Fruit fly (Drosophila melanogaster) whole organism, embryonic: ENCODE data around the gene E2f1.

Experiments used
- Ada2b ChIP-seq: fragments of 200-800 bp; sonication (Bioruptor generic); IDR thresholded peaks from 2 replicates; pipeline ENCODE4 v1.3.6; 2022; ENCODE audit warnings: missing biosample characterization, missing genetic modification characterization
- Blimp-1 ChIP-seq: fragments of 200-800 bp; sonication (Bioruptor generic); optimal IDR thresholded peaks from 3 replicates; lab custom pipeline; 2018; ENCODE audit warnings: missing biosample characterization, missing genetic modification characterization, mild to moderate bottlenecking, moderate library complexity, missing genetic modification reagents
- CG10147 ChIP-seq: fragments of 200-800 bp; sonication (Bioruptor generic); optimal IDR thresholded peaks from 2 replicates; lab custom pipeline; 2019; ENCODE audit warnings: missing biosample characterization, mild to moderate bottlenecking, missing genetic modification characterization, moderate library complexity
- CG10959 ChIP-seq: fragments of 200-800 bp; sonication (Bioruptor generic); IDR thresholded peaks from 2 replicates; pipeline ENCODE4 v1.3.6; 2022; ENCODE audit warnings: missing biosample characterization, missing genetic modification characterization
- CG10979 ChIP-seq: fragments of 200-800 bp; sonication (Bioruptor generic); optimal IDR thresholded peaks from 2 replicates; lab custom pipeline; 2018; ENCODE audit warnings: missing biosample characterization, mild to moderate bottlenecking, missing genetic modification characterization, moderate library complexity
- CG12071 ChIP-seq: fragments of 200-800 bp; sonication (Bioruptor generic); optimal IDR thresholded peaks from 3 replicates; lab custom pipeline; 2018; ENCODE audit warnings: missing biosample characterization, mild to moderate bottlenecking, missing genetic modification characterization
- CG15696 ChIP-seq: fragments of 200-800 bp; sonication (Bioruptor generic); optimal IDR thresholded peaks from 2 replicates; lab custom pipeline; 2019; ENCODE audit warnings: missing biosample characterization, mild to moderate bottlenecking, missing genetic modification characterization, moderate library complexity
- CG18476 ChIP-seq: fragments of 200-800 bp; sonication (Bioruptor generic); optimal IDR thresholded peaks from 2 replicates; lab custom pipeline; 2016; ENCODE audit warnings: missing biosample characterization, mild to moderate bottlenecking, missing genetic modification characterization
- CG32767 ChIP-seq: fragments of 200-800 bp; sonication (Bioruptor generic); IDR thresholded peaks from 2 replicates; pipeline ENCODE4 v1.3.6; 2022; ENCODE audit warnings: missing biosample characterization, missing genetic modification characterization
- CG3847 ChIP-seq: fragments of 200-800 bp; sonication (Bioruptor generic); IDR thresholded peaks from 2 replicates; pipeline ENCODE4 v1.3.6; 2022; ENCODE audit warnings: missing biosample characterization, missing genetic modification characterization
- CG42726 ChIP-seq: fragments of 200-800 bp; sonication (Bioruptor generic); IDR thresholded peaks from 2 replicates; pipeline ENCODE4 v1.3.6; 2022; ENCODE audit warnings: missing biosample characterization, missing genetic modification characterization; ENCODE audit not compliant: partially characterized antibody
- CG43689 ChIP-seq: fragments of 200-800 bp; sonication (Bioruptor generic); IDR thresholded peaks from 2 replicates; pipeline ENCODE4 v1.3.6; 2022; ENCODE audit warnings: missing biosample characterization, missing genetic modification characterization
- CG6813 ChIP-seq: fragments of 200-800 bp; sonication (Bioruptor generic); optimal IDR thresholded peaks from 2 replicates; lab custom pipeline; 2017; ENCODE audit warnings: missing biosample characterization, missing genetic modification characterization, mild to moderate bottlenecking, moderate library complexity, missing genetic modification reagents
- CG7357 ChIP-seq: fragments of 200-800 bp; sonication (Bioruptor generic); IDR thresholded peaks from 3 replicates; pipeline ENCODE4 v1.3.6; 2022; ENCODE audit warnings: missing biosample characterization, missing genetic modification characterization
- CG9215 ChIP-seq: fragments of 200-800 bp; sonication (Bioruptor generic); IDR thresholded peaks from 2 replicates; pipeline ENCODE4 v1.3.6; 2022; ENCODE audit warnings: missing biosample characterization, missing genetic modification characterization
- CG9797 ChIP-seq: fragments of 200-800 bp; sonication (Bioruptor generic); optimal IDR thresholded peaks from 3 replicates; lab custom pipeline; 2018; ENCODE audit warnings: missing biosample characterization, mild to moderate bottlenecking, missing genetic modification characterization
- CrebB ChIP-seq: fragments of 200-800 bp; sonication (Bioruptor generic); optimal IDR thresholded peaks from 3 replicates; lab custom pipeline; 2018; ENCODE audit warnings: missing biosample characterization, mild to moderate bottlenecking, missing genetic modification characterization
- Dad ChIP-seq: fragments of 200-800 bp; sonication (Bioruptor generic); optimal IDR thresholded peaks from 3 replicates; lab custom pipeline; 2016; ENCODE audit warnings: missing biosample characterization, missing genetic modification characterization
- Doc3 ChIP-seq: fragments of 200-800 bp; sonication (Bioruptor generic); IDR thresholded peaks from 3 replicates; pipeline ENCODE4 v1.3.6; 2022; ENCODE audit warnings: missing biosample characterization, missing genetic modification characterization; ENCODE audit not compliant: partially characterized antibody
- Dref ChIP-seq: fragments of 200-800 bp; sonication (Bioruptor generic); IDR thresholded peaks from 2 replicates; pipeline ENCODE4 v1.3.6; 2022; ENCODE audit warnings: missing biosample characterization, missing genetic modification characterization
- E2f1 ChIP-seq: fragments of 200-800 bp; sonication (Bioruptor generic); IDR thresholded peaks from 2 replicates; pipeline ENCODE4 v1.3.6; 2022; ENCODE audit warnings: missing biosample characterization, missing genetic modification characterization
- Gsc ChIP-seq: fragments of 200-800 bp; sonication (Bioruptor generic); IDR thresholded peaks from 2 replicates; pipeline ENCODE4 v1.3.6; 2022; ENCODE audit warnings: missing biosample characterization, missing genetic modification characterization
- HLH54F ChIP-seq: fragments of 200-800 bp; sonication (Bioruptor generic); optimal IDR thresholded peaks from 3 replicates; lab custom pipeline; 2016; ENCODE audit warnings: missing biosample characterization, missing genetic modification characterization
- Hmr ChIP-seq: fragments of 200-800 bp; sonication (Bioruptor generic); optimal IDR thresholded peaks from 3 replicates; lab custom pipeline; 2017; ENCODE audit warnings: mild to moderate bottlenecking, missing biosample characterization, missing genetic modification reagents, missing genetic modification characterization
- Hr39 ChIP-seq: fragments of >200 bp; optimal IDR thresholded peaks from 2 replicates; lab custom pipeline; 2017
- Hr78 ChIP-seq, 2 experiments: fragments of 200-800 bp in 1 of 2; fragments of >200 bp in 1 of 2; sonication (Bioruptor generic) in 1 of 2; optimal IDR thresholded peaks; 2 replicates each; lab custom pipeline; 2017 to 2019; ENCODE audit warnings: missing biosample characterization in 2 of 2, missing genetic modification characterization in 2 of 2, mild to moderate bottlenecking in 1 of 2, moderate library complexity in 1 of 2
- Kr ChIP-seq: fragments of 200-800 bp; sonication (Bioruptor generic); optimal IDR thresholded peaks from 2 replicates; lab custom pipeline; 2017; ENCODE audit warnings: missing biosample characterization, mild to moderate bottlenecking, missing genetic modification characterization
- Lhr ChIP-seq: fragments of 200-800 bp; sonication (Bioruptor generic); optimal IDR thresholded peaks from 3 replicates; lab custom pipeline; 2017; ENCODE audit warnings: mild to moderate bottlenecking, missing biosample characterization, missing genetic modification reagents, missing genetic modification characterization
- Max ChIP-seq: fragments of 200-800 bp; sonication (Bioruptor generic); optimal IDR thresholded peaks from 2 replicates; lab custom pipeline; 2016; ENCODE audit warnings: missing biosample characterization, mild to moderate bottlenecking, missing genetic modification characterization
- Sin3A ChIP-seq: fragments of >200 bp; optimal IDR thresholded peaks from 2 replicates; lab custom pipeline; 2018
- Six4 ChIP-seq: fragments of 200-800 bp; sonication (Bioruptor generic); optimal IDR thresholded peaks from 2 replicates; lab custom pipeline; 2016; ENCODE audit warnings: missing biosample characterization, missing genetic modification characterization
- ac ChIP-seq: fragments of 200-800 bp; sonication (Bioruptor generic); optimal IDR thresholded peaks from 3 replicates; lab custom pipeline; 2017; ENCODE audit warnings: missing biosample characterization, mild to moderate bottlenecking, missing genetic modification characterization
- ato ChIP-seq: fragments of 200-800 bp; sonication (Bioruptor generic); IDR thresholded peaks from 2 replicates; pipeline ENCODE4 v1.3.6; 2022; ENCODE audit warnings: missing biosample characterization, missing genetic modification characterization; ENCODE audit not compliant: partially characterized antibody
- bcd ChIP-seq: fragments of 200-800 bp; sonication (Bioruptor generic); optimal IDR thresholded peaks from 2 replicates; lab custom pipeline; 2017; ENCODE audit warnings: missing biosample characterization, mild to moderate bottlenecking, missing genetic modification characterization
- crc ChIP-seq: fragments of 200-800 bp; sonication (Bioruptor generic); optimal IDR thresholded peaks from 2 replicates; lab custom pipeline; 2016; ENCODE audit warnings: missing biosample characterization, missing genetic modification characterization
- ems ChIP-seq: fragments of 200-800 bp; sonication (Bioruptor generic); optimal IDR thresholded peaks from 3 replicates; lab custom pipeline; 2016; ENCODE audit warnings: missing biosample characterization, missing genetic modification characterization
- en ChIP-seq: fragments of 200-800 bp; sonication (Bioruptor generic); optimal IDR thresholded peaks from 2 replicates; lab custom pipeline; 2016; ENCODE audit warnings: missing biosample characterization, missing genetic modification characterization
- fd64A ChIP-seq: fragments of 200-800 bp; sonication (Bioruptor generic); optimal IDR thresholded peaks from 3 replicates; lab custom pipeline; 2018; ENCODE audit warnings: missing biosample characterization, mild to moderate bottlenecking, missing genetic modification characterization
- ftz-f1 ChIP-seq: fragments of 200-800 bp; sonication (Bioruptor generic); optimal IDR thresholded peaks from 2 replicates; lab custom pipeline; 2016; ENCODE audit warnings: missing biosample characterization, missing genetic modification characterization
- gcm ChIP-seq: fragments of 200-800 bp; sonication (Bioruptor generic); optimal IDR thresholded peaks from 2 replicates; lab custom pipeline; 2019; ENCODE audit warnings: missing biosample characterization, mild to moderate bottlenecking, missing genetic modification characterization, moderate library complexity
- gcm2 ChIP-seq: fragments of 200-800 bp; sonication (Bioruptor generic); optimal IDR thresholded peaks from 2 replicates; lab custom pipeline; 2016; ENCODE audit warnings: missing biosample characterization, missing genetic modification characterization
- gsb ChIP-seq: fragments of 200-800 bp; sonication (Bioruptor generic); IDR thresholded peaks from 2 replicates; pipeline ENCODE4 v1.3.6; 2022; ENCODE audit warnings: missing biosample characterization, missing genetic modification characterization
- jigr1 ChIP-seq: fragments of 200-800 bp; sonication (Bioruptor generic); IDR thresholded peaks from 3 replicates; pipeline ENCODE4 v1.3.6; 2022; ENCODE audit warnings: missing biosample characterization, missing genetic modification characterization
- lbe ChIP-seq: fragments of 200-800 bp; sonication (Bioruptor generic); optimal IDR thresholded peaks from 2 replicates; lab custom pipeline; 2016; ENCODE audit warnings: missing biosample characterization, mild to moderate bottlenecking, missing genetic modification characterization
- mld ChIP-seq: fragments of 200-800 bp; sonication (Bioruptor generic); IDR thresholded peaks from 3 replicates; pipeline ENCODE4 v1.3.6; 2022; ENCODE audit warnings: missing biosample characterization, missing genetic modification characterization; ENCODE audit not compliant: partially characterized antibody
- onecut ChIP-seq: fragments of 200-800 bp; sonication (Bioruptor generic); IDR thresholded peaks from 2 replicates; pipeline ENCODE4 v1.3.6; 2022; ENCODE audit warnings: missing biosample characterization, missing genetic modification characterization
- pho ChIP-seq: fragments of 200-800 bp; sonication (Bioruptor generic); optimal IDR thresholded peaks from 2 replicates; lab custom pipeline; 2016; ENCODE audit warnings: missing biosample characterization, missing genetic modification characterization
- slbo ChIP-seq: fragments of 200-800 bp; sonication (Bioruptor generic); IDR thresholded peaks from 2 replicates; pipeline ENCODE4 v1.3.6; 2022; ENCODE audit warnings: missing biosample characterization, missing genetic modification characterization
- slp2 ChIP-seq: fragments of 200-800 bp; sonication (Bioruptor generic); optimal IDR thresholded peaks from 2 replicates; lab custom pipeline; 2016; ENCODE audit warnings: missing biosample characterization, missing genetic modification characterization
- sqz ChIP-seq: fragments of 200-800 bp; sonication (Bioruptor generic); optimal IDR thresholded peaks from 3 replicates; lab custom pipeline; 2018; ENCODE audit warnings: missing biosample characterization, mild to moderate bottlenecking, missing genetic modification characterization
- tx ChIP-seq: fragments of 200-800 bp; sonication (Bioruptor generic); optimal IDR thresholded peaks from 2 replicates; lab custom pipeline; 2016; ENCODE audit warnings: missing biosample characterization, missing genetic modification characterization
- z ChIP-seq: fragments of 200-800 bp; sonication (Bioruptor generic); IDR thresholded peaks from 3 replicates; pipeline ENCODE4 v1.3.6; 2022; ENCODE audit warnings: missing biosample characterization, missing genetic modification characterization

The E2f1 gene

dm6 chr3R:21671636-21672035 lies 11.0 kb upstream of the E2f1 start, which contains the start of gene PolA1 (continued):
- TF ChIP-seq gcm (GFP tag; lab: Kevin White, UChicago) (no peak), Blimp-1 (GFP tag; lab: Kevin White, UChicago) (no peak), slp2 (GFP tag; lab: Kevin White, UChicago) (no peak), E2f1 (GFP tag; lab: Robert Waterston, UW) (peak; percentile 98), CG18476 (GFP tag; lab: Kevin White, UChicago) (no peak), ems (GFP tag; lab: Kevin White, UChicago) (peak; percentile 45), Max (no peak), crc (GFP tag; lab: Kevin White, UChicago) (no peak), CG7357 (GFP tag; lab: Robert Waterston, UW) (no peak), Dref (GFP tag; lab: Robert Waterston, UW) (peak; percentile 96), fd64A (GFP tag; lab: Kevin White, UChicago) (no peak), CG10979 (no peak), CG6813 (GFP tag; lab: Kevin White, UChicago) (no peak), CG10959 (GFP tag; lab: Robert Waterston, UW) (no peak), CG3847 (GFP tag; lab: Robert Waterston, UW) (peak; percentile 71), CG9797 (GFP tag; lab: Kevin White, UChicago) (peak; percentile 24), gsb (GFP tag; lab: Robert Waterston, UW) (no peak), CG9215 (GFP tag; lab: Robert Waterston, UW) (no peak), Dad (no peak), Lhr (GFP tag; lab: Kevin White, UChicago) (peak; percentile 40), Hr39 (lab: Kevin White, UChicago) (no peak), ftz-f1 (GFP tag; lab: Kevin White, UChicago) (no peak), Hmr (GFP tag; lab: Kevin White, UChicago) (peak; percentile 37), CG15696 (tag; lab: Kevin White, UChicago) (peak; percentile 1), Kr (no peak), CrebB (tag; lab: Kevin White, UChicago) (no peak), Sin3A (lab: Kevin White, UChicago) (peak; percentile 92), onecut (GFP tag; lab: Robert Waterston, UW) (no peak), CG10147 (GFP tag; lab: Kevin White, UChicago) (no peak), slbo (GFP tag; lab: Robert Waterston, UW) (peak; percentile 80), mld (GFP tag; lab: Robert Waterston, UW) (peak; percentile 51; the same call in 1 of the 3 replicates), ato (GFP tag; lab: Robert Waterston, UW) (peak; percentile 81), Gsc (no peak), Ada2b (peak; percentile 56; the same call in 1 of the 2 replicates), CG42726 (GFP tag; lab: Robert Waterston, UW) (peak; percentile 86), CG12071 (GFP tag; lab: Kevin White, UChicago) (no peak), pho (GFP tag; lab: Kevin White, UChicago) (peak; percentile 67), ac (GFP tag; lab: Kevin White, UChicago) (no peak), tx (GFP tag; lab: Kevin White, UChicago) (peak; percentile 7), gcm2 (GFP tag; lab: Kevin White, UChicago) (no peak), HLH54F (peak; percentile 57), Doc3 (peak; percentile 95), CG43689 (GFP tag; lab: Robert Waterston, UW) (no peak), z (GFP tag; lab: Robert Waterston, UW) (no peak), CG32767 (GFP tag; lab: Robert Waterston, UW) (no peak), jigr1 (no peak), en (GFP tag; lab: Kevin White, UChicago) (no peak), lbe (GFP tag; lab: Kevin White, UChicago) (no peak), Six4 (GFP tag; lab: Kevin White, UChicago) (no peak), bcd (GFP tag; lab: Kevin White, UChicago) (peak; percentile 42), sqz (GFP tag; lab: Kevin White, UChicago) (no peak), Hr78 (GFP tag; optimal IDR thresholded peaks at IDR 0.05; lab: Kevin White, UChicago) (no peak)
